Worm (Caenorhabditis elegans): ENCODE results near the gene F35H8.12.

F35H8.12 gene

ce11 chrII:9601069-9601468 lies 49.4 kb downstream of the F35H8.12 start:
- TF ChIP-seq lin-15B (tag; optimal IDR thresholded peaks at IDR 0.05) (no peak), elt-3 (tag; optimal IDR thresholded peaks at IDR 0.05) (peak in 3 of 6 experiments; percentile 38 to 96 (median 89)), efl-1 (optimal IDR thresholded peaks at IDR 0.05) (peak; percentile 25 to 52), efl-1 (GFP tag; optimal IDR thresholded peaks at IDR 0.05 in 1 of 2) (no peak), sup-37 (GFP tag; optimal IDR thresholded peaks at IDR 0.05) (peak; percentile 37), irx-1 (tag; optimal IDR thresholded peaks at IDR 0.05) (peak; percentile 66), Y116A8C.19 (tag; optimal IDR thresholded peaks at IDR 0.05; ENCODE audit: borderline replicate concordance) (no peak), fkh-8 (tag; optimal IDR thresholded peaks at IDR 0.05) (no peak), zip-4 (GFP tag; optimal IDR thresholded peaks at IDR 0.05) (peak; percentile 7), unc-130 (tag; optimal IDR thresholded peaks at IDR 0.05) (peak; percentile 94), ceh-90 (tag; optimal IDR thresholded peaks at IDR 0.05) (no peak), nhr-71 (tag; optimal IDR thresholded peaks at IDR 0.05) (peak; percentile 93), dpl-1 (GFP tag; optimal IDR thresholded peaks at IDR 0.05) (peak; percentile 24 to 54 (median 39)), ceh-63 (GFP tag; optimal IDR thresholded peaks at IDR 0.05) (no peak), lin-35 (GFP tag; optimal IDR thresholded peaks at IDR 0.05) (peak; percentile 33 to 73), egl-13 (tag; optimal IDR thresholded peaks at IDR 0.05) (no peak), skn-1 (tag; optimal IDR thresholded peaks at IDR 0.05) (no peak), F16B12.6 (tag; optimal IDR thresholded peaks at IDR 0.05) (no peak), rnt-1 (tag; optimal IDR thresholded peaks at IDR 0.05) (peak; percentile 67), aly-2 (tag; optimal IDR thresholded peaks at IDR 0.05) (no peak), isw-1 (GFP tag; IDR thresholded peaks at IDR 0.05) (no peak), ztf-4 (tag; optimal IDR thresholded peaks at IDR 0.05) (peak; percentile 83), snu-23 (GFP tag; optimal IDR thresholded peaks at IDR 0.05) (peak; percentile 88), pag-3 (tag; optimal IDR thresholded peaks at IDR 0.05; ENCODE audit: borderline replicate concordance, insufficient read depth) (no peak), fos-1 (tag; optimal IDR thresholded peaks at IDR 0.05) (peak; percentile 22), hlh-17 (GFP tag; optimal IDR thresholded peaks at IDR 0.05; ENCODE audit: borderline replicate concordance) (no peak), lsy-2 (tag; optimal IDR thresholded peaks at IDR 0.05) (peak; percentile 68 to 74), ztf-11 (tag; optimal IDR thresholded peaks at IDR 0.05) (no peak), dsc-1 (tag; optimal IDR thresholded peaks at IDR 0.05) (no peak), vab-15 (tag; optimal IDR thresholded peaks at IDR 0.05) (no peak), egl-27 (tag; optimal IDR thresholded peaks at IDR 0.05) (no peak), pax-3 (tag; optimal IDR thresholded peaks at IDR 0.05) (no peak), lin-39 (tag; optimal IDR thresholded peaks at IDR 0.05) (peak; percentile 70), efl-3 (GFP tag; optimal IDR thresholded peaks at IDR 0.05) (no peak), nhr-11 (tag; optimal IDR thresholded peaks at IDR 0.05) (peak; percentile 88), nhr-12 (tag; optimal IDR thresholded peaks at IDR 0.05) (no peak), sox-4 (tag; optimal IDR thresholded peaks at IDR 0.05) (no peak), ces-1 (GFP tag; optimal IDR thresholded peaks at IDR 0.05) (no peak), mab-9 (GFP tag; IDR thresholded peaks at IDR 0.05) (0 out of 2 replicates have a peak, but pooled peaks have one; percentile 21), unc-98 (GFP tag; IDR thresholded peaks at IDR 0.05) (no peak), ceh-88 (GFP tag; IDR thresholded peaks at IDR 0.05) (0 out of 2 replicates have a peak, but pooled peaks have one; percentile 20), ama-1 (optimal IDR thresholded peaks at IDR 0.05) (peak; percentile 2), aha-1 (tag; optimal IDR thresholded peaks at IDR 0.05) (no peak), nhr-47 (tag; optimal IDR thresholded peaks at IDR 0.05) (peak; percentile 74), mdl-1 (tag; optimal IDR thresholded peaks at IDR 0.05) (peak in 1 of 2 experiments; percentile 96), nhr-84 (tag; optimal IDR thresholded peaks at IDR 0.05) (no peak), unc-62 (GFP tag; optimal IDR thresholded peaks at IDR 0.05) (no peak), nhr-28 (tag; optimal IDR thresholded peaks at IDR 0.05) (no peak), sptf-1 (tag; optimal IDR thresholded peaks at IDR 0.05) (no peak), hlh-4 (tag; optimal IDR thresholded peaks at IDR 0.05) (no peak), mep-1 (tag; optimal IDR thresholded peaks at IDR 0.05) (peak; percentile 83), hpl-2 (GFP tag; optimal IDR thresholded peaks at IDR 0.05) (peak; percentile 7), snpc-4 (tag; optimal IDR thresholded peaks at IDR 0.05) (no peak), C04F5.9 (tag; optimal IDR thresholded peaks at IDR 0.05) (no peak)

Measured in whole organism, L1 larva.